Worm (Caenorhabditis elegans) whole organism, L4 larva: ENCODE data around the gene fbxc-27.
"Not testable (repeated sequence)": the region's sequence is repeated elsewhere in the genome, so short reads cannot be mapped to it uniquely, and the experiment has no call there.

Experiments used
- D1046.2 ChIP-seq: fragments of 200-800 bp; sonication (Bioruptor generic); IDR thresholded peaks from 2 replicates; pipeline ENCODE4 v1.3.6; 2022; ENCODE audit warnings: missing genetic modification characterization, missing compliant biosample characterization
- F10B5.3 ChIP-seq: sonication (generic microtip); optimal IDR thresholded peaks from 2 replicates; lab custom pipeline; 2016; ENCODE audit warnings: mild to moderate bottlenecking, missing genetic modification characterization, missing compliant biosample characterization
- F37D6.2 ChIP-seq: sonication (generic microtip); optimal IDR thresholded peaks from 2 replicates; lab custom pipeline; 2016; ENCODE audit warnings: mild to moderate bottlenecking, missing genetic modification characterization, missing compliant biosample characterization
- T20F7.1 ChIP-seq: fragments of 200-800 bp; sonication (Bioruptor generic); optimal IDR thresholded peaks from 2 replicates; lab custom pipeline; 2018; ENCODE audit warnings: mild to moderate bottlenecking, missing genetic modification characterization, missing compliant biosample characterization
- Y48G9A.11 ChIP-seq: fragments of 200-800 bp; sonication (Bioruptor generic); IDR thresholded peaks from 2 replicates; pipeline ENCODE4 v1.3.6; 2022; ENCODE audit warnings: missing genetic modification reagents, missing genetic modification characterization, missing compliant biosample characterization
- Y75B8A.6 ChIP-seq: fragments of 200-800 bp; sonication (Bioruptor generic); IDR thresholded peaks from 2 replicates; pipeline ENCODE4 v1.3.6; 2022; ENCODE audit warnings: missing genetic modification reagents, missing genetic modification characterization, missing compliant biosample characterization
- aha-1 ChIP-seq: fragments of 150-350 bp; peaks from one replicate; lab custom pipeline; 2014; ENCODE audit warnings: missing biosample characterization, missing genetic modification characterization
- ceh-20 ChIP-seq: fragments of 200-800 bp; sonication (Bioruptor generic); IDR thresholded peaks from 2 replicates; pipeline ENCODE4 v1.3.6; 2022; ENCODE audit warnings: missing genetic modification reagents, missing genetic modification characterization, missing compliant biosample characterization
- cey-2 ChIP-seq: sonication (generic microtip); optimal IDR thresholded peaks from 3 replicates; lab custom pipeline; 2017; ENCODE audit warnings: missing genetic modification characterization, mild to moderate bottlenecking, missing compliant biosample characterization, antibody characterized with exemption, borderline replicate concordance; ENCODE audit not compliant: insufficient read depth
- daf-12 ChIP-seq: fragments of 150-350 bp; optimal IDR thresholded peaks from 2 replicates; lab custom pipeline; 2014; ENCODE audit warnings: missing biosample characterization, missing genetic modification reagents, missing genetic modification characterization
- dmd-6 ChIP-seq: fragments of 200-800 bp; sonication (Bioruptor generic); IDR thresholded peaks from 2 replicates; pipeline ENCODE4 v1.3.6; 2022; ENCODE audit warnings: missing genetic modification reagents, missing genetic modification characterization, missing compliant biosample characterization
- lim-7 ChIP-seq: fragments of 200-800 bp; sonication (Bioruptor generic); IDR thresholded peaks from 2 replicates; pipeline ENCODE4 v1.3.6; 2022; ENCODE audit warnings: missing genetic modification characterization, missing compliant biosample characterization
- lin-39 ChIP-seq: fragments of 150-350 bp; optimal IDR thresholded peaks from 2 replicates; lab custom pipeline; 2014; ENCODE audit warnings: missing biosample characterization, missing genetic modification reagents, missing genetic modification characterization
- madf-5 ChIP-seq, 2 experiments: fragments of 200-800 bp; sonication (Bioruptor generic); IDR thresholded peaks; 2 replicates each; pipeline ENCODE4 v1.3.6; 2022; ENCODE audit warnings: missing compliant biosample characterization in 2 of 2, missing genetic modification characterization in 2 of 2
- mdt-29 ChIP-seq: fragments of 200-800 bp; sonication (Bioruptor generic); IDR thresholded peaks from 2 replicates; pipeline ENCODE4 v1.3.6; 2022; ENCODE audit warnings: missing genetic modification reagents, missing genetic modification characterization, missing compliant biosample characterization
- mxl-2 ChIP-seq: fragments of 200-800 bp; sonication (Bioruptor generic); conservative IDR thresholded peaks from 2 replicates; pipeline ENCODE4 v1.3.6; 2022; ENCODE audit warnings: missing genetic modification reagents, missing genetic modification characterization, missing compliant biosample characterization
- nhr-10 ChIP-seq: fragments of 150-350 bp; optimal IDR thresholded peaks from 2 replicates; lab custom pipeline; 2014; ENCODE audit warnings: missing biosample characterization, missing genetic modification characterization
- nhr-11 ChIP-seq: fragments of 150-350 bp; optimal IDR thresholded peaks from 2 replicates; lab custom pipeline; 2014; ENCODE audit warnings: missing biosample characterization, missing genetic modification characterization
- nhr-237 ChIP-seq: sonication (generic microtip); optimal IDR thresholded peaks from 2 replicates; lab custom pipeline; 2017; ENCODE audit warnings: missing biosample characterization, missing genetic modification characterization
- nhr-41 ChIP-seq: fragments of 200-800 bp; sonication (Bioruptor generic); IDR thresholded peaks from 2 replicates; pipeline ENCODE4 v1.3.6; 2022; ENCODE audit warnings: missing genetic modification reagents, missing genetic modification characterization, missing compliant biosample characterization
- nhr-42 ChIP-seq: fragments of 200-800 bp; sonication (Bioruptor generic); IDR thresholded peaks from 2 replicates; pipeline ENCODE4 v1.3.6; 2022; ENCODE audit warnings: missing genetic modification characterization, missing compliant biosample characterization
- nhr-6 ChIP-seq: fragments of 150-350 bp; optimal IDR thresholded peaks from 2 replicates; lab custom pipeline; 2014; ENCODE audit warnings: missing biosample characterization, missing genetic modification characterization
- pha-4 ChIP-seq, 2 experiments: fragments of 150-350 bp in 1 of 2; fragments of 200-800 bp in 1 of 2; sonication (Bioruptor generic) in 1 of 2; IDR thresholded peaks in 1 of 2; optimal IDR thresholded peaks in 1 of 2; 2 replicates each; pipeline versions ENCODE4 v1.3.6 to Lab custom; 2014 to 2022; ENCODE audit warnings: missing genetic modification characterization in 2 of 2, missing genetic modification reagents in 2 of 2, missing biosample characterization in 1 of 2, missing compliant biosample characterization in 1 of 2
- pqm-1 ChIP-seq: sonication (generic microtip); optimal IDR thresholded peaks from 2 replicates; lab custom pipeline; 2017; ENCODE audit warnings: missing biosample characterization, missing genetic modification characterization
- rbr-2 ChIP-seq: sonication (generic microtip); optimal IDR thresholded peaks from 2 replicates; lab custom pipeline; 2016; ENCODE audit warnings: missing genotype, missing genetic modification characterization, missing compliant biosample characterization
- snpc-4 ChIP-seq: fragments of 150-350 bp; optimal IDR thresholded peaks from 2 replicates; lab custom pipeline; 2014; ENCODE audit warnings: missing biosample characterization, missing genetic modification characterization
- spr-1 ChIP-seq: sonication (generic microtip); optimal IDR thresholded peaks from 2 replicates; lab custom pipeline; 2016; ENCODE audit warnings: mild to moderate bottlenecking, missing genetic modification characterization, missing compliant biosample characterization
- tag-97 ChIP-seq: fragments of 200-800 bp; sonication (Bioruptor generic); IDR thresholded peaks from 2 replicates; pipeline ENCODE4 v1.3.6; 2022; ENCODE audit warnings: missing genetic modification characterization, missing compliant biosample characterization
- tra-1 ChIP-seq: fragments of 200-800 bp; sonication (Bioruptor generic); IDR thresholded peaks from 2 replicates; pipeline ENCODE4 v1.3.6; 2022; ENCODE audit warnings: missing genetic modification reagents, missing genetic modification characterization, missing compliant biosample characterization
- unc-62 ChIP-seq, 3 experiments: fragments of 150-350 bp in 1 of 3; sonication (generic microtip); optimal IDR thresholded peaks in 2 of 3; peaks in 1 of 3; 1 replicate in 1 of 3; 2 replicates in 2 of 3; lab custom pipeline; 2014 to 2017; ENCODE audit warnings: missing biosample characterization in 3 of 3, missing genetic modification characterization in 3 of 3, missing genetic modification reagents in 3 of 3, missing genotype in 1 of 3
- zag-1 ChIP-seq: fragments of 150-350 bp; optimal IDR thresholded peaks from 2 replicates; lab custom pipeline; 2014; ENCODE audit warnings: missing biosample characterization, missing genetic modification characterization
- zfp-2 ChIP-seq: sonication (generic microtip); optimal IDR thresholded peaks from 2 replicates; lab custom pipeline; 2016; ENCODE audit warnings: mild to moderate bottlenecking, missing genetic modification characterization, missing compliant biosample characterization
- zip-11 ChIP-seq: fragments of 200-800 bp; sonication (Bioruptor generic); IDR thresholded peaks from 2 replicates; pipeline ENCODE4 v1.3.6; 2022; ENCODE audit warnings: missing genetic modification characterization, missing compliant biosample characterization
- zip-2 ChIP-seq: fragments of 150-350 bp; optimal IDR thresholded peaks from 2 replicates; lab custom pipeline; 2014; ENCODE audit warnings: missing biosample characterization, missing genetic modification characterization

fbxc-27 gene

ce11 chrII:922778-923177 lies 13.2 kb downstream of the fbxc-27 start:
- TF ChIP-seq mdt-29 (GFP tag; lab: Robert Waterston, UW) (no peak), nhr-41 (GFP tag; lab: Robert Waterston, UW) (no peak), unc-62 (GFP tag; optimal IDR thresholded peaks at IDR 0.05 in 1 of 2; lab: Kevin White, UChicago) (peak in 1 of 2 experiments; percentile 56), unc-62 (tag; optimal IDR thresholded peaks at IDR 0.05; lab: Kevin White, UChicago) (no peak), pqm-1 (peak; percentile 83), tag-97 (no peak), Y75B8A.6 (GFP tag; lab: Robert Waterston, UW) (no peak), nhr-42 (GFP tag; lab: Robert Waterston, UW) (no peak), lin-39 (tag; lab: Kevin White, UChicago) (no peak), T20F7.1 (GFP tag; lab: Kevin White, UChicago) (no peak), madf-5 (GFP tag; IDR thresholded peaks at IDR 0.05; lab: Robert Waterston, UW) (no peak), dmd-6 (peak; percentile 69), mxl-2 (GFP tag; lab: Robert Waterston, UW) (no peak), nhr-237 (tag; lab: Kevin White, UChicago) (no peak), zag-1 (no peak), D1046.2 (GFP tag; lab: Robert Waterston, UW) (no peak), Y48G9A.11 (GFP tag; lab: Robert Waterston, UW) (no peak), nhr-11 (tag; lab: Kevin White, UChicago) (no peak), F10B5.3 (no peak), zip-11 (no peak)

ce11 chrII:923521-923920 lies 14.0 kb downstream of the fbxc-27 start, which contains the start of gene fbxc-28:
Gene fbxc-28 (plus strand): TSS chrII:923821.
- TF ChIP-seq nhr-237 (tag; lab: Kevin White, UChicago) (no peak), ceh-20 (GFP tag; lab: Robert Waterston, UW) (no peak), nhr-6 (tag; lab: Kevin White, UChicago) (no peak), unc-62 (GFP tag; optimal IDR thresholded peaks at IDR 0.05 in 1 of 2; lab: Kevin White, UChicago) (no peak), unc-62 (tag; optimal IDR thresholded peaks at IDR 0.05; lab: Kevin White, UChicago) (no peak), daf-12 (tag; lab: Kevin White, UChicago) (no peak), F10B5.3 (no peak), rbr-2 (tag; lab: Kevin White, UChicago) (no peak), nhr-10 (tag; lab: Kevin White, UChicago) (no peak), aha-1 (tag; lab: Kevin White, UChicago) (no peak)

ce11 chrII:927331-927730 lies 17.8 kb downstream of the fbxc-27 start, which contains the start of gene R07C3.13:
Gene R07C3.13 (minus strand): TSS chrII:927431.
- TF ChIP-seq zfp-2 (tag; lab: Kevin White, UChicago) (no peak), tra-1 (GFP tag; lab: Robert Waterston, UW) (no peak), zip-2 (no peak), lim-7 (GFP tag; lab: Robert Waterston, UW) (no peak), F37D6.2 (tag; lab: Kevin White, UChicago) (no peak), snpc-4 (tag; lab: Kevin White, UChicago) (no peak), pha-4 (GFP tag; IDR thresholded peaks at IDR 0.05; lab: Robert Waterston, UW) (no peak), pha-4 (tag; optimal IDR thresholded peaks at IDR 0.05; lab: Kevin White, UChicago) (no peak)

ce11 chrII:930871-931270 lies 21.3 kb downstream of the fbxc-27 start, which contains the start of gene fbxc-34:
Gene fbxc-34 (plus strand): TSS chrII:931171.
- not testable (repeated sequence) for TF ChIP-seq nhr-10, spr-1, cey-2 (tag; lab: Kevin White, UChicago)
